Worm (Caenorhabditis elegans) whole organism, L3 larva: ENCODE measurements around the gene hst-3.2.

Experiments used
- ama-1 ChIP-seq: fragments of 150-350 bp; optimal IDR thresholded peaks from 2 replicates; lab custom pipeline; 2018
- ceh-9 ChIP-seq: sonication (generic microtip); optimal IDR thresholded peaks from 2 replicates; lab custom pipeline; 2018; ENCODE audit warnings: missing biosample characterization, missing genetic modification characterization
- lin-15B ChIP-seq: fragments of 150-350 bp; optimal IDR thresholded peaks from 2 replicates; lab custom pipeline; 2014; ENCODE audit warnings: missing biosample characterization, missing genetic modification characterization
- pha-4 ChIP-seq: fragments of 150-350 bp; optimal IDR thresholded peaks from 2 replicates; lab custom pipeline; 2014; ENCODE audit warnings: missing biosample characterization, missing genetic modification reagents, missing genetic modification characterization
- skn-1 ChIP-seq: fragments of 150-350 bp; optimal IDR thresholded peaks from 2 replicates; lab custom pipeline; 2014; ENCODE audit warnings: missing biosample characterization, missing genetic modification characterization
- zag-1 ChIP-seq: fragments of 150-350 bp; optimal IDR thresholded peaks from 2 replicates; lab custom pipeline; 2014; ENCODE audit warnings: missing biosample characterization, missing genetic modification characterization

- TF ChIP-seq zag-1 (tag; lab: Kevin White, UChicago) (no peak), lin-15B (no peak), pha-4 (tag; lab: Kevin White, UChicago) (no peak), skn-1 (no peak), ceh-9 (tag; lab: Kevin White, UChicago) (no peak), ama-1 (lab: Kevin White, UChicago) (no peak)
Observed at ce11 chrX:2909227-2909626, 14.6 kb downstream of the hst-3.2 start, which contains the start of gene nmy-1.
